Fruit fly (Drosophila melanogaster) whole organism, embryonic: ENCODE results near the gene CG12194.

Experiments
- CG10366 ChIP-seq: fragments of 200-800 bp; sonication (Bioruptor generic); IDR thresholded peaks from 2 replicates; pipeline ENCODE4 v1.3.6; 2022; ENCODE audit warnings: missing biosample characterization, missing genetic modification characterization
- CG10959 ChIP-seq: fragments of 200-800 bp; sonication (Bioruptor generic); IDR thresholded peaks from 2 replicates; pipeline ENCODE4 v1.3.6; 2022; ENCODE audit warnings: missing biosample characterization, missing genetic modification characterization
- CG11247 ChIP-seq: fragments of 200-800 bp; sonication (Bioruptor generic); IDR thresholded peaks from 2 replicates; pipeline ENCODE4 v1.3.6; 2022; ENCODE audit warnings: missing biosample characterization, missing genetic modification characterization
- CG12391 ChIP-seq: fragments of 200-800 bp; sonication (Bioruptor generic); optimal IDR thresholded peaks from 3 replicates; lab custom pipeline; 2018; ENCODE audit warnings: missing biosample characterization, mild to moderate bottlenecking, missing genetic modification characterization, moderate library complexity
- CG12744 ChIP-seq: fragments of 200-800 bp; sonication (Bioruptor generic); optimal IDR thresholded peaks from 2 replicates; lab custom pipeline; 2016; ENCODE audit warnings: missing biosample characterization, missing genetic modification characterization
- CG13296 ChIP-seq: fragments of 200-800 bp; sonication (Bioruptor generic); optimal IDR thresholded peaks from 3 replicates; lab custom pipeline; 2018; ENCODE audit warnings: missing biosample characterization, mild to moderate bottlenecking, missing genetic modification characterization
- CG14667 ChIP-seq: fragments of 200-800 bp; sonication (Bioruptor generic); IDR thresholded peaks from 2 replicates; pipeline ENCODE4 v1.3.6; 2022; ENCODE audit warnings: missing biosample characterization, missing genetic modification characterization
- CG15479 ChIP-seq: fragments of 200-800 bp; sonication (Bioruptor generic); optimal IDR thresholded peaks from 3 replicates; lab custom pipeline; 2019; ENCODE audit warnings: missing biosample characterization, mild to moderate bottlenecking, missing genetic modification characterization, moderate library complexity
- CG17328 ChIP-seq: fragments of 200-800 bp; sonication (Bioruptor generic); IDR thresholded peaks from 2 replicates; pipeline ENCODE4 v1.3.6; 2022; ENCODE audit warnings: missing biosample characterization, missing genetic modification characterization
- CG18262 ChIP-seq: fragments of 200-800 bp; optimal IDR thresholded peaks from 3 replicates; lab custom pipeline; 2019; ENCODE audit warnings: missing biosample characterization, mild to moderate bottlenecking, missing genetic modification characterization, moderate library complexity
- CG32532 ChIP-seq: fragments of 200-800 bp; sonication (Bioruptor generic); IDR thresholded peaks from 2 replicates; pipeline ENCODE4 v1.3.6; 2022; ENCODE audit warnings: missing biosample characterization, missing genetic modification characterization
- CG33213 ChIP-seq: fragments of 200-800 bp; sonication (Bioruptor generic); optimal IDR thresholded peaks from 3 replicates; lab custom pipeline; 2016; ENCODE audit warnings: missing biosample characterization, missing genetic modification characterization
- CG34376 ChIP-seq: fragments of 200-800 bp; sonication (Bioruptor generic); optimal IDR thresholded peaks from 2 replicates; lab custom pipeline; 2018; ENCODE audit warnings: missing biosample characterization, mild to moderate bottlenecking, missing genetic modification characterization
- CG34422 ChIP-seq: fragments of 200-800 bp; sonication (Bioruptor generic); IDR thresholded peaks from 3 replicates; pipeline ENCODE4 v1.3.6; 2022; ENCODE audit warnings: missing biosample characterization, missing genetic modification characterization
- CG3726 ChIP-seq: fragments of 200-800 bp; sonication (Bioruptor generic); IDR thresholded peaks from 3 replicates; pipeline ENCODE4, ENCODE4 v1.3.6; 2022; ENCODE audit warnings: missing biosample characterization, missing genetic modification characterization
- CG42726 ChIP-seq: fragments of 200-800 bp; sonication (Bioruptor generic); IDR thresholded peaks from 2 replicates; pipeline ENCODE4 v1.3.6; 2022; ENCODE audit warnings: missing biosample characterization, missing genetic modification characterization; ENCODE audit not compliant: partially characterized antibody
- CG4360 ChIP-seq: fragments of 200-800 bp; sonication (Bioruptor generic); IDR thresholded peaks from 2 replicates; pipeline ENCODE4 v1.3.6; 2022; ENCODE audit warnings: missing biosample characterization, missing genetic modification characterization
- CG4820 ChIP-seq: fragments of 200-800 bp; sonication (Bioruptor generic); optimal IDR thresholded peaks from 3 replicates; lab custom pipeline; 2016; ENCODE audit warnings: missing biosample characterization, missing genetic modification characterization
- CG6791 ChIP-seq: fragments of 200-800 bp; sonication (Bioruptor generic); IDR thresholded peaks from 3 replicates; pipeline ENCODE4 v1.3.6; 2022; ENCODE audit warnings: missing biosample characterization, missing genetic modification characterization; ENCODE audit not compliant: partially characterized antibody
- CG7987 ChIP-seq: fragments of 200-800 bp; sonication (Bioruptor generic); optimal IDR thresholded peaks from 2 replicates; lab custom pipeline; 2018; ENCODE audit warnings: missing biosample characterization, mild to moderate bottlenecking, missing genetic modification characterization, moderate library complexity
- CG9932 ChIP-seq: fragments of 200-800 bp; sonication (Bioruptor generic); IDR thresholded peaks from 2 replicates; pipeline ENCODE4 v1.3.6; 2022; ENCODE audit warnings: missing biosample characterization, missing genetic modification characterization
- Deaf1 ChIP-seq: fragments of 200-800 bp; optimal IDR thresholded peaks from 3 replicates; lab custom pipeline; 2019; ENCODE audit warnings: missing biosample characterization, mild to moderate bottlenecking, missing genetic modification characterization, moderate library complexity
- Dll ChIP-seq: fragments of 200-800 bp; sonication (Bioruptor generic); IDR thresholded peaks from 4 replicates; pipeline ENCODE4 v1.3.6; 2022; ENCODE audit warnings: missing biosample characterization, missing genetic modification characterization; ENCODE audit not compliant: partially characterized antibody
- Ets97D ChIP-seq: fragments of 200-800 bp; sonication (Bioruptor generic); optimal IDR thresholded peaks from 3 replicates; lab custom pipeline; 2016; ENCODE audit warnings: missing biosample characterization, missing genetic modification characterization
- GATAe ChIP-seq: fragments of 200-800 bp; sonication (Bioruptor generic); conservative IDR thresholded peaks from 2 replicates; pipeline ENCODE4 v1.3.6; 2022; ENCODE audit warnings: missing biosample characterization, missing genetic modification characterization
- HLH4C ChIP-seq: fragments of 200-800 bp; sonication (Bioruptor generic); IDR thresholded peaks from 3 replicates; pipeline ENCODE4 v1.3.6; 2022; ENCODE audit warnings: missing biosample characterization, missing genetic modification characterization; ENCODE audit not compliant: partially characterized antibody
- HmgD ChIP-seq: fragments of 200-800 bp; sonication (Bioruptor generic); optimal IDR thresholded peaks from 3 replicates; lab custom pipeline; 2016; ENCODE audit warnings: missing biosample characterization, missing genetic modification characterization
- Meics ChIP-seq: fragments of 200-800 bp; sonication (Bioruptor generic); optimal IDR thresholded peaks from 2 replicates; lab custom pipeline; 2017; ENCODE audit warnings: missing biosample characterization, mild to moderate bottlenecking, missing genetic modification characterization
- NfI ChIP-seq: fragments of 200-800 bp; sonication (Bioruptor generic); optimal IDR thresholded peaks from 3 replicates; lab custom pipeline; 2018; ENCODE audit warnings: missing biosample characterization, mild to moderate bottlenecking, missing genetic modification characterization, moderate library complexity
- amos ChIP-seq: fragments of 200-800 bp; sonication (Bioruptor generic); IDR thresholded peaks from 2 replicates; pipeline ENCODE4 v1.3.6; 2022; ENCODE audit warnings: missing biosample characterization, missing genetic modification characterization; ENCODE audit not compliant: partially characterized antibody
- ara ChIP-seq: fragments of 200-800 bp; sonication (Bioruptor generic); IDR thresholded peaks from 2 replicates; pipeline ENCODE4 v1.3.6; 2022; ENCODE audit warnings: missing biosample characterization, missing genetic modification characterization
- bbx ChIP-seq: fragments of 200-800 bp; sonication (Bioruptor generic); IDR thresholded peaks from 2 replicates; pipeline ENCODE4 v1.3.6; 2022; ENCODE audit warnings: missing biosample characterization, missing genetic modification characterization; ENCODE audit not compliant: partially characterized antibody
- cg ChIP-seq: fragments of 200-800 bp; sonication (Bioruptor generic); optimal IDR thresholded peaks from 3 replicates; lab custom pipeline; 2019; ENCODE audit warnings: missing biosample characterization, mild to moderate bottlenecking, missing genetic modification characterization, moderate library complexity
- dmrt99B ChIP-seq: fragments of 200-800 bp; sonication (Bioruptor generic); optimal IDR thresholded peaks from 2 replicates; lab custom pipeline; 2018; ENCODE audit warnings: missing biosample characterization, mild to moderate bottlenecking, missing genetic modification characterization, moderate library complexity
- fd102C ChIP-seq: fragments of 200-800 bp; sonication (Bioruptor generic); optimal IDR thresholded peaks from 2 replicates; lab custom pipeline; 2018; ENCODE audit warnings: missing biosample characterization, mild to moderate bottlenecking, missing genetic modification characterization, moderate library complexity
- ind ChIP-seq: fragments of 200-800 bp; sonication (Bioruptor generic); optimal IDR thresholded peaks from 3 replicates; lab custom pipeline; 2016; ENCODE audit warnings: missing biosample characterization, missing genetic modification characterization
- luna ChIP-seq: fragments of 200-800 bp; sonication (Bioruptor generic); optimal IDR thresholded peaks from 2 replicates; lab custom pipeline; 2016; ENCODE audit warnings: missing biosample characterization, missing genetic modification characterization
- nerfin-1 ChIP-seq: fragments of 200-800 bp; sonication (Bioruptor generic); optimal IDR thresholded peaks from 3 replicates; lab custom pipeline; 2019; ENCODE audit warnings: missing biosample characterization, mild to moderate bottlenecking, missing genetic modification characterization, moderate library complexity
- nerfin-2 ChIP-seq: fragments of 200-800 bp; sonication (Bioruptor generic); IDR thresholded peaks from 2 replicates; pipeline ENCODE4 v1.3.6; 2022; ENCODE audit warnings: missing biosample characterization, missing genetic modification characterization; ENCODE audit not compliant: partially characterized antibody
- prd ChIP-seq, 3 experiments: fragments of >200 bp in 2 of 3; fragments of 200-800 bp in 1 of 3; sonication (Bioruptor generic) in 1 of 3; optimal IDR thresholded peaks in 2 of 3; IDR thresholded peaks in 1 of 3; 2 replicates in 2 of 3; 3 replicates in 1 of 3; pipeline versions ENCODE4 v1.3.6 to Lab custom; 2017 to 2022; ENCODE audit warnings: missing biosample characterization in 1 of 3, missing genetic modification characterization in 1 of 3
- sc ChIP-seq, 3 experiments: fragments of >200 bp in 2 of 3; fragments of 200-800 bp in 1 of 3; sonication (Bioruptor generic) in 1 of 3; optimal IDR thresholded peaks; 2 replicates in 2 of 3; 3 replicates in 1 of 3; lab custom pipeline; 2017; ENCODE audit warnings: mild to moderate bottlenecking in 1 of 3, missing biosample characterization in 1 of 3, missing genetic modification characterization in 1 of 3, missing genetic modification reagents in 1 of 3
- scrt ChIP-seq: fragments of 200-800 bp; sonication (Bioruptor generic); optimal IDR thresholded peaks from 2 replicates; lab custom pipeline; 2018; ENCODE audit warnings: missing biosample characterization, mild to moderate bottlenecking, missing genetic modification characterization, moderate library complexity
- sob ChIP-seq: fragments of 200-800 bp; sonication (Bioruptor generic); IDR thresholded peaks from 2 replicates; pipeline ENCODE4 v1.3.6; 2022; ENCODE audit warnings: missing biosample characterization, missing genetic modification characterization
- stc ChIP-seq: fragments of 200-800 bp; sonication (Bioruptor generic); IDR thresholded peaks from 2 replicates; pipeline ENCODE4 v1.3.6; 2022; ENCODE audit warnings: missing biosample characterization, missing genetic modification characterization
- tna ChIP-seq: fragments of 200-800 bp; sonication (Bioruptor generic); IDR thresholded peaks from 2 replicates; pipeline ENCODE4 v1.3.6; 2022; ENCODE audit warnings: missing biosample characterization, missing genetic modification characterization; ENCODE audit not compliant: partially characterized antibody
- tx ChIP-seq: fragments of 200-800 bp; sonication (Bioruptor generic); optimal IDR thresholded peaks from 2 replicates; lab custom pipeline; 2016; ENCODE audit warnings: missing biosample characterization, missing genetic modification characterization
- z ChIP-seq: fragments of 200-800 bp; sonication (Bioruptor generic); IDR thresholded peaks from 3 replicates; pipeline ENCODE4 v1.3.6; 2022; ENCODE audit warnings: missing biosample characterization, missing genetic modification characterization
- zf30C ChIP-seq: fragments of 200-800 bp; sonication (Bioruptor generic); optimal IDR thresholded peaks from 3 replicates; lab custom pipeline; 2018; ENCODE audit warnings: missing biosample characterization, mild to moderate bottlenecking, missing genetic modification characterization

Gene CG12194

DNA sequence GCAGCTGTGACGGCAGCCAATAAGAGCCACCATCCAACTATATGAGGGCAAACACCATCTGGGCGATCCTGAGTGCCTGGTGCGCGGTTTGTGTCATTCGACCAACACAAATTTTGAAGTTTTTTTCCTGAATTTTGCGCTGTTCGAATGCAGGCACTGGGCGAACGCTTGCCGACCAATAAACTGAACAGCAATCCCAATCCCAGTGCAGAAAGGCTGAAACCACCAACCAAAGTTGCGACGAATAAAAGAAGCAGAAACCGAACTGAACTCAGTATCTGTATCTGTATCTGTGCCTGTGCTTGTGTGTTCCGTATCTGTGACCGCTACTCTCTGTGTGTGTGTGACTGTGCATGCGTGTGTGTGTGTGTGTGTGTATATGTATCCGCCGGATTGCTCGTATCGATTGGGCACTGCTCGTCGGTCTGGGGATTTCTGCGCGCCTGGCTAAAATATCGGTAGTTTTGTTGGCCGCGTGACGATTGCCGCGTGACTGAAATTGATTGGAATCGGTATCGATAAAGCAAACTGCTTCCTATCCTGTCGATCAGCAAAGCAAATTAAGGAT lies 26.6 kb upstream of the CG12194 start (continued):
- TF ChIP-seq luna (GFP tag; lab: Kevin White, UChicago) (no peak), CG17328 (no peak), CG10959 (GFP tag; lab: Robert Waterston, UW) (no peak), CG3726 (GFP tag; lab: Robert Waterston, UW) (no peak), cg (GFP tag; lab: Kevin White, UChicago) (peak; percentile 100), CG12744 (GFP tag; lab: Kevin White, UChicago) (no peak), HmgD (peak; percentile 93), CG12391 (tag; lab: Kevin White, UChicago) (no peak), Deaf1 (tag; lab: Kevin White, UChicago) (peak; percentile 80), sob (GFP tag; lab: Robert Waterston, UW) (no peak; the same call in 1 of the 2 replicates), CG10366 (GFP tag; lab: Robert Waterston, UW) (no peak), tx (no peak), CG4820 (GFP tag; lab: Kevin White, UChicago) (no peak), zf30C (no peak), z (GFP tag; lab: Robert Waterston, UW) (0 out of 3 replicates have a peak, but pooled peaks have one; percentile 35), fd102C (no peak), bbx (GFP tag; lab: Robert Waterston, UW) (peak; percentile 88), CG11247 (GFP tag; lab: Robert Waterston, UW) (no peak), ara (GFP tag; lab: Robert Waterston, UW) (no peak), prd (optimal IDR thresholded peaks at IDR 0.05; lab: Kevin White, UChicago) (no peak), prd (GFP tag; IDR thresholded peaks at IDR 0.05; lab: Robert Waterston, UW) (no peak), GATAe (GFP tag; lab: Robert Waterston, UW) (peak; percentile 65), Meics (GFP tag; lab: Kevin White, UChicago) (peak; percentile 85), CG6791 (GFP tag; lab: Robert Waterston, UW) (peak; percentile 84), CG34422 (GFP tag; lab: Robert Waterston, UW) (peak; percentile 46; the same call in 1 of the 3 replicates), sc (optimal IDR thresholded peaks at IDR 0.05; lab: Kevin White, UChicago) (peak in 1 of 2 experiments; percentile 67), sc (GFP tag; optimal IDR thresholded peaks at IDR 0.05; lab: Kevin White, UChicago) (no peak), CG15479 (GFP tag; lab: Kevin White, UChicago) (no peak), CG18262 (peak; percentile 10), tna (GFP tag; lab: Robert Waterston, UW) (peak; percentile 69; the same call in 1 of the 2 replicates), CG4360 (no peak), CG33213 (GFP tag; lab: Kevin White, UChicago) (peak; percentile 23), nerfin-2 (GFP tag; lab: Robert Waterston, UW) (peak; percentile 61), nerfin-1 (tag; lab: Kevin White, UChicago) (peak; percentile 12), Ets97D (no peak), NfI (GFP tag; lab: Kevin White, UChicago) (peak; percentile 6), CG14667 (GFP tag; lab: Robert Waterston, UW) (no peak), CG9932 (GFP tag; lab: Robert Waterston, UW) (peak; percentile 55), dmrt99B (no peak), CG13296 (GFP tag; lab: Kevin White, UChicago) (peak; percentile 8), amos (GFP tag; lab: Robert Waterston, UW) (peak; percentile 77), HLH4C (peak; percentile 60; the same call in 1 of the 3 replicates), CG32532 (GFP tag; lab: Robert Waterston, UW) (peak; percentile 48; the same call in 1 of the 2 replicates), CG34376 (GFP tag; lab: Kevin White, UChicago) (peak; percentile 95), CG42726 (peak; percentile 76), Dll (GFP tag; lab: Robert Waterston, UW) (peak; percentile 75; the same call in 3 of the 4 replicates), ind (GFP tag; lab: Kevin White, UChicago) (no peak), stc (GFP tag; lab: Robert Waterston, UW) (no peak), CG7987 (GFP tag; lab: Kevin White, UChicago) (peak; percentile 63), scrt (GFP tag; lab: Kevin White, UChicago) (peak; percentile 57)
